Worm (Caenorhabditis elegans): ENCODE data around the gene evl-18.

evl-18 gene

DNA sequence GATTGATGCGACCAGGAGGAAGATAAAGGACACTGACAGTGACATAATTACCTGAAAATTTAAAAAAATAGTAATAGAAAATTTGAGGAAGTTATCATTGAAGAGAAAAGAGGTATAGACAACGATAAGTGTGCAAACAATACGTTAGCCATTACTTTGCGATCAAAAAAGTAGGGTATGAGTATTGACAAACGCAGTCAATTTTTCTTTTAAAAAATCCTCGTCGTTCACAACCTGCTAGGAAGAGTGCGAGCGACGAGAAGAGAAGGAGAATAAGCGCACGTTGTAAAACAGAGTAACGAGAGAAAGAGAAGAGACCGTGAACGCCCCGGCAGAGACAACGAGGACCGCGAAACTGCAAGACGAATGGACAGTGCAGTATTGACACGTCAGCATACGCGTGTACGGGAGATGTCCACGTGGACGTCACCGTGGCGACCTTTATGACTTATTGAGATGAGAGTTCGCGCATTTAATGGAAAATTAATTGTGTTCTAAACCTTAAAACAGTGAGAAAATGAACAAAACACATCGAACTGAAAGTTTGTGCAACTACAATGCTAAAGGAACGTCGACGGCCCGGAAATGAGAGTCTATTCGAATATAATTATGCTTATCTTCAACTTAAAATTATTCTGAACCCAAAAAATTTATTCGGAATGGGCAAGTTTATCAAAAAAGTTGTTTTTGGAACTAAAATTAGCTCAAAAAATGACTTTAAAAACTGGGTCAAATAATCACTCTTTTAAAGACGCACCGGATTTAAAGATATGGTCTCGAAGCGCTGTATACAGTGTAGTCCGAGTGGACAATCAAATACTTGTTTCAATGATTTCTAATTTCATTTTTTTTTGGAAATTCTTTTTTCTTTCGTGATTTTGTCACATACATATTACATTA, 33.2 kb downstream of the evl-18 start, which contains the start of the genes pdi-1 and C14B1.2:
pdi-1 (minus strand) TSS at position 51 of the 900 bp plus-strand sequence.
C14B1.2 (plus strand) TSS at position 850 of the 900 bp plus-strand sequence.
- TF ChIP-seq nhr-2 (tag; optimal IDR thresholded peaks at IDR 0.05) (peak; percentile 63), flh-1 (GFP tag; optimal IDR thresholded peaks at IDR 0.05) (no peak), nhr-12 (tag; optimal IDR thresholded peaks at IDR 0.05) (no peak), M03D4.4 (tag; optimal IDR thresholded peaks at IDR 0.05) (peak; percentile 18), bed-3 (GFP tag; optimal IDR thresholded peaks at IDR 0.05) (no peak), lin-13 (tag; optimal IDR thresholded peaks at IDR 0.05) (no peak), sptf-1 (tag; optimal IDR thresholded peaks at IDR 0.05) (peak; percentile 16), sem-2 (GFP tag; optimal IDR thresholded peaks at IDR 0.05) (no peak), lsy-2 (tag; optimal IDR thresholded peaks at IDR 0.05) (no peak), cnd-1 (tag; optimal IDR thresholded peaks at IDR 0.05) (no peak), ham-2 (GFP tag; optimal IDR thresholded peaks at IDR 0.05) (peak; percentile 50), nhr-28 (tag; optimal IDR thresholded peaks at IDR 0.05) (no peak), blmp-1 (tag; optimal IDR thresholded peaks at IDR 0.05) (no peak), nhr-76 (tag; optimal IDR thresholded peaks at IDR 0.05) (no peak)

ce11 chrIII:3699275-3699674, 35.6 kb downstream of the evl-18 start, which contains the start of gene cyn-9:
cyn-9 (minus strand) TSS chrIII:3699640.
- TF ChIP-seq ces-1 (GFP tag; optimal IDR thresholded peaks at IDR 0.05) (no peak), bed-3 (GFP tag; optimal IDR thresholded peaks at IDR 0.05) (no peak), elt-1 (tag; optimal IDR thresholded peaks at IDR 0.05; ENCODE audit: borderline replicate concordance, insufficient read depth) (no peak), mep-1 (tag; optimal IDR thresholded peaks at IDR 0.05) (no peak), sem-2 (GFP tag; optimal IDR thresholded peaks at IDR 0.05) (no peak), nhr-237 (tag; optimal IDR thresholded peaks at IDR 0.05) (no peak), ztf-11 (tag; optimal IDR thresholded peaks at IDR 0.05) (no peak), mls-2 (tag; optimal IDR thresholded peaks at IDR 0.05) (no peak), elt-3 (tag; optimal IDR thresholded peaks at IDR 0.05) (no peak), snpc-4 (tag; optimal IDR thresholded peaks at IDR 0.05) (no peak)

- TF ChIP-seq nhr-76 (tag; optimal IDR thresholded peaks at IDR 0.05) (no peak), bed-3 (GFP tag; optimal IDR thresholded peaks at IDR 0.05) (no peak), ztf-11 (tag; optimal IDR thresholded peaks at IDR 0.05) (no peak), blmp-1 (tag; optimal IDR thresholded peaks at IDR 0.05) (no peak), hlh-1 (tag; optimal IDR thresholded peaks at IDR 0.05) (no peak)
Observed at ce11 chrIII:3698366-3698765, 36.5 kb downstream of the evl-18 start.

DNA sequence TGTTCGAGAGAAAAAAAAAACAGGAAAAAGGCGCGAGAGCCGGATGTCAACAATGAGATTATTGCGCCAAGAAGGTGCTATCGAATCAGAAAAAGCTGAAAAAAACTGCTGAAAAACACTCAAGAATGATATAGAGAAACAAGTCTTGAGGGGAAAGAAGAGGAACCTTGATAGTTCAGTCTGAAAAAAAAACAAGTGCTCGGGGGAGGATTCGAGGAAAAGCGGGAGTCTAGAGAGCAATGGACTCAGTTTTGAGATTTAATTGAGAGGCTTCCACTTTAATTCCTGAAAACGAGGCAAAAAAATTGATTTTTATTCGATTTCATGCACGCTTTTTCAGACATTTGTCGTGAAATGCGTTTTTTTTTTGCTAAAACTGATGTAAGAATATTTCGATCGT, 40.3 kb downstream of the evl-18 start, which contains the start of gene npr-15:
npr-15 (minus strand) TSS at position 101 of the 400 bp plus-strand sequence.
- no peak for TF ChIP-seq unc-62 (GFP tag; optimal IDR thresholded peaks at IDR 0.05)
- no peak for TF ChIP-seq nhr-76 (tag; optimal IDR thresholded peaks at IDR 0.05)
- no peak for TF ChIP-seq snpc-4 (tag; optimal IDR thresholded peaks at IDR 0.05)
- no peak for TF ChIP-seq blmp-1 (tag; optimal IDR thresholded peaks at IDR 0.05)
- no peak for TF ChIP-seq lin-32 (GFP tag; optimal IDR thresholded peaks at IDR 0.05)
- no peak for TF ChIP-seq pha-4 (tag; optimal IDR thresholded peaks at IDR 0.05)
- no peak for TF ChIP-seq drap-1 (GFP tag; optimal IDR thresholded peaks at IDR 0.05)
- TF ChIP-seq zip-8 (tag; optimal IDR thresholded peaks at IDR 0.05) = no peak
- TF ChIP-seq ceh-43 (GFP tag; optimal IDR thresholded peaks at IDR 0.05) = no peak
- no peak for TF ChIP-seq elt-3 (tag; optimal IDR thresholded peaks at IDR 0.05)
- TF ChIP-seq cnd-1 (tag; optimal IDR thresholded peaks at IDR 0.05) = no peak
- TF ChIP-seq flh-1 (GFP tag; optimal IDR thresholded peaks at IDR 0.05) = no peak
- no peak for TF ChIP-seq ces-1 (GFP tag; optimal IDR thresholded peaks at IDR 0.05)
- no peak for TF ChIP-seq nhr-28 (tag; optimal IDR thresholded peaks at IDR 0.05)

DNA sequence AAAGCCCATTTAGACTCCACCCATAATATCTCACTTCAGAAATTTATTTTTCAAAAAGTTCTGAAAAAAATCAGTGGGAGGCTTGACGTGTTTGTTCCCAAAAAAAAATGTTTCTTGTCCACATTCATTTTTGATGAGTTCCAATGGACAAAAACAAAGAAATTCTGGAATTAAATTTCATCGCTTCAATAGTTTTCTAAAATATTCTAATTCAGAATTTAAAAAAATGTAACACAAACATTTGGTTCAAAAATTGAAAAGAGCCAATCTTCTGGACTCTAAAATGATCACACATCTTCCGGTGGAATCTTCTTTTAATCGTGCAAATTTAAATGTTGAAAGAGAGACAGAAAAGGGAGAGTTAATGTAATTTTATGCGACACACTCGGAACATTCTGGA, 42.3 kb downstream of the evl-18 start:
- TF ChIP-seq ces-1 (GFP tag; optimal IDR thresholded peaks at IDR 0.05) (peak; percentile 69), mep-1 (tag; optimal IDR thresholded peaks at IDR 0.05) (no peak), bed-3 (GFP tag; optimal IDR thresholded peaks at IDR 0.05) (no peak)
